Fruit fly (Drosophila melanogaster): ENCODE results near the gene CG44574.
A peak's percentile ranks its signal among the peaks of the same experiment; 100 is the strongest.

DNA sequence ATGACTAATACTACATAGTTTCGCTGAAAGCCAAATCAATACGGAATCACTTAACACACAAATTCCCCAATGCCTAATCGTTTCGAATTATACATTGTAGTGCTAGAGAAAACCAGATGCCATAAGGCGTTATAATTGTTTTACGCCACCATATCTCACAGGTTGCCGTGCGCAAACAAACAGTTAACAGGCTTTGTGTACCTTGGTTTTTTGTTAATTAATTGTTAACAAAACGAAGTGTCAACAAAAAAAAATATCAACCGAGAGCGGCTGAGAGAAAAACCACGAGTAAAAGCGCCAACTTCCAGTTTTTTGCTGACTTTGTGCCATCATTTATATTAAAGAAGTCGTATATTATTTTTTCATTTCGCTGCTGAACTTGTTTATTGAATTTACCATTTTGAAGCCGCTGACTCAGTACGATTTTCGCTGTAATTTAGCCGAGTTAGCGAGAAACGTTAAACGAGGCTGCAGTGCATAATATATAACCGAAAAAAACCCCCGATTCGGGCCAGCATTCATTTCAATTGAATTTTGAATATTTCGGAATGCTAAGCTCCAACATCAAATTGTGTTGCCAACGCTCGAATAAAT, 7.0 kb upstream of the CG44574 start:
- TF ChIP-seq Myc (optimal IDR thresholded peaks at IDR 0.05), result no peak
- TF ChIP-seq h (GFP tag; optimal IDR thresholded peaks at IDR 0.05), result peak; percentile 42
- TF ChIP-seq psq (GFP tag; optimal IDR thresholded peaks at IDR 0.05), result no peak
- TF ChIP-seq jim (GFP tag; optimal IDR thresholded peaks at IDR 0.05), result no peak
- TF ChIP-seq ey (GFP tag; optimal IDR thresholded peaks at IDR 0.05), result no peak
- peak; percentile 8 for TF ChIP-seq Sp1 (GFP tag; optimal IDR thresholded peaks at IDR 0.05)
